Worm (Caenorhabditis elegans): ENCODE data around the gene ZK262.9.
"Not testable (repeated sequence)": the region's sequence is repeated elsewhere in the genome, so short reads cannot be mapped to it uniquely, and the experiment has no call there.

DNA sequence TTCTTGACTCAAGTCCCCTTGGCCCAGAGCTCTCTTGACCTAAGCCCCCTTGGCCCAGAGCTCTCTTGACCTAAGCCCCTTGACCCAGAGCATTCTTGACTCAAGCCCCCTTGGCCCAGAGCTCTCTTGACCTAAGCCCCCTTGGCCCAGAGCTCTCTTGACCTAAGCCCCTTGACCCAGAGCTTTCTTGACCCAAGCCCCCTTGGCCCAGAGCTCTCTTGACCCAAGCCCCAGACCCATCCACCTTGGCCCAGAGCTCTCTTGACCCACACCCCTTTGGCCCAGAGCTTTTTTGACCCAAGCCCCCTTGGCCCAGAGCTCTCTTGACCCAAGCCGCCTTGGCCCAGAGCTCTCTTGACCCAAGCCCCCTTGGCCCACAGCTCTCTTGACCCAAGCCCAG lies 23.7 kb upstream of the ZK262.9 start:
- TF ChIP-seq nfya-1 (tag; optimal IDR thresholded peaks at IDR 0.05; ENCODE audit: borderline replicate concordance, insufficient read depth); nhr-90 (tag; optimal IDR thresholded peaks at IDR 0.05); dpl-1 (GFP tag; optimal IDR thresholded peaks at IDR 0.05): not testable (repeated sequence)

Data from whole organism, young adult.